Fruit fly (Drosophila melanogaster) whole organism, embryonic: ENCODE measurements around the gene CG31687.

Source experiments
- CG14014 ChIP-seq: fragments of 200-800 bp; sonication (Bioruptor generic); IDR thresholded peaks from 2 replicates; pipeline ENCODE4 v1.3.6; 2022; ENCODE audit warnings: missing biosample characterization, missing genetic modification characterization
- CG15011 ChIP-seq: fragments of 200-800 bp; sonication (Bioruptor generic); optimal IDR thresholded peaks from 3 replicates; lab custom pipeline; 2018; ENCODE audit warnings: missing biosample characterization, mild to moderate bottlenecking, missing genetic modification characterization
- CG15479 ChIP-seq: fragments of 200-800 bp; sonication (Bioruptor generic); optimal IDR thresholded peaks from 3 replicates; lab custom pipeline; 2019; ENCODE audit warnings: missing biosample characterization, mild to moderate bottlenecking, missing genetic modification characterization, moderate library complexity
- CG3065 ChIP-seq: fragments of 200-800 bp; sonication (Bioruptor generic); optimal IDR thresholded peaks from 2 replicates; lab custom pipeline; 2016; ENCODE audit warnings: missing biosample characterization, missing genetic modification characterization
- CG4424 ChIP-seq: fragments of 200-800 bp; sonication (Bioruptor generic); optimal IDR thresholded peaks from 3 replicates; lab custom pipeline; 2016; ENCODE audit warnings: missing biosample characterization, missing genetic modification characterization
- CG6254 ChIP-seq: fragments of 200-800 bp; sonication (Bioruptor generic); optimal IDR thresholded peaks from 3 replicates; lab custom pipeline; 2017; ENCODE audit warnings: mild to moderate bottlenecking, missing biosample characterization, missing genetic modification reagents, missing genetic modification characterization
- HLHmδ ChIP-seq: fragments of 200-800 bp; sonication (Bioruptor generic); optimal IDR thresholded peaks from 2 replicates; lab custom pipeline; 2018; ENCODE audit warnings: missing biosample characterization, mild to moderate bottlenecking, missing genetic modification characterization, moderate library complexity
- Mes4 ChIP-seq: fragments of 200-800 bp; sonication (Bioruptor generic); optimal IDR thresholded peaks from 2 replicates; lab custom pipeline; 2016; ENCODE audit warnings: missing biosample characterization, missing genetic modification characterization
- Ssrp ChIP-seq: fragments of 200-800 bp; sonication (Bioruptor generic); optimal IDR thresholded peaks from 2 replicates; lab custom pipeline; 2018; ENCODE audit warnings: missing biosample characterization, mild to moderate bottlenecking, missing genetic modification characterization, moderate library complexity
- gem ChIP-seq: fragments of 200-800 bp; sonication (Bioruptor generic); optimal IDR thresholded peaks from 2 replicates; lab custom pipeline; 2019; ENCODE audit warnings: missing biosample characterization, mild to moderate bottlenecking, missing genetic modification characterization, moderate library complexity
- klu ChIP-seq: fragments of 200-800 bp; sonication (Bioruptor generic); IDR thresholded peaks from 2 replicates; pipeline ENCODE4 v1.3.6; 2022; ENCODE audit warnings: missing biosample characterization, missing genetic modification characterization
- wor ChIP-seq: fragments of 200-800 bp; sonication (Bioruptor generic); IDR thresholded peaks from 2 replicates; pipeline ENCODE4 v1.3.6; 2022; ENCODE audit warnings: missing biosample characterization, missing genetic modification characterization

- TF ChIP-seq HLHmδ (GFP tag; lab: Kevin White, UChicago): no peak
- peak; percentile 49 for TF ChIP-seq CG4424
- TF ChIP-seq klu (GFP tag; lab: Robert Waterston, UW): no peak
- TF ChIP-seq CG15011 (GFP tag; lab: Kevin White, UChicago): no peak
- peak; percentile 9 for TF ChIP-seq Ssrp
- no peak for TF ChIP-seq wor (GFP tag; lab: Robert Waterston, UW)
- no peak for TF ChIP-seq CG15479
- peak; percentile 28 for TF ChIP-seq gem (tag; lab: Kevin White, UChicago)
- TF ChIP-seq CG6254 (GFP tag; lab: Kevin White, UChicago): peak; percentile 61
- TF ChIP-seq CG14014 (GFP tag; lab: Robert Waterston, UW): no peak
- no peak for TF ChIP-seq CG3065 (GFP tag; lab: Kevin White, UChicago)
- TF ChIP-seq Mes4 (GFP tag; lab: Kevin White, UChicago): no peak
Measured at dm6 chr2L:20464385-20464784, 14.4 kb downstream of the CG31687 start.
